Worm (Caenorhabditis elegans) whole organism, L2 larva: ENCODE results near the gene eif-3.B.

Source experiments
- ama-1 ChIP-seq: fragments of 150-350 bp; optimal IDR thresholded peaks from 2 replicates; lab custom pipeline; 2018; ENCODE audit warnings: inconsistent platforms
- lsy-2 ChIP-seq, 2 experiments: fragments of 150-350 bp in 1 of 2; sonication (generic microtip) in 1 of 2; optimal IDR thresholded peaks; 2 replicates each; lab custom pipeline; 2014 to 2017; ENCODE audit warnings: missing biosample characterization in 2 of 2, missing genetic modification characterization in 2 of 2
- unc-62 ChIP-seq: fragments of 150-350 bp; optimal IDR thresholded peaks from 2 replicates; lab custom pipeline; 2014; ENCODE audit warnings: missing biosample characterization, missing genetic modification reagents, missing genetic modification characterization

DNA sequence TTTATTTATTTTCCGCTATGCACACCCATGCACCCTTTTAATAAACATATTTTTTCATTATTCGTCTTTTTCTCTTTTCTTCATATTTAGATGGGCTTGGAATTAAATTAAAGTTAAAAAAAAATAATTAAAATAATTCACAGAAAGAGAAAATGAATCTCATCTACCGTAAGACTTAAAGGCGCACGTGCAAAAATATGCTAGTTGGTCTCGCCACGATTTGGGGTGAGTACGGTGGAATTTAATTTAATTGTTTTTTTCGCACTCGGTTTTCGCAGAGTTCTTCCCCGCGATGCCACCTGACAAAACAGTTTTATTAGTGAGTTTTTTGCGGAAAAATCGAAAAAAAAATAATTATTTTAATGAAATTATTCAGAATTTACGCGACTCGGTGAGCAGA is 17.1 kb upstream of the eif-3.B start, which contains the start of gene Y54E2A.8:
- no peak for TF ChIP-seq lsy-2 (tag; optimal IDR thresholded peaks at IDR 0.05; lab: Kevin White, UChicago)
- no peak for TF ChIP-seq ama-1 (lab: Kevin White, UChicago)
- no peak for TF ChIP-seq unc-62 (GFP tag; lab: Kevin White, UChicago)
